Fruit fly (Drosophila melanogaster): ENCODE measurements around the gene CG43220.

dm6 chr2L:17532134-17532533 is 45.8 kb downstream of the CG43220 start, which contains the start of gene CG15145:
- TF ChIP-seq CG8478 (optimal IDR thresholded peaks at IDR 0.05), result no peak
- TF ChIP-seq CTCF (optimal IDR thresholded peaks at IDR 0.05), result no peak
